Worm (Caenorhabditis elegans): ENCODE results near the gene npp-27.

Gene npp-27

DNA sequence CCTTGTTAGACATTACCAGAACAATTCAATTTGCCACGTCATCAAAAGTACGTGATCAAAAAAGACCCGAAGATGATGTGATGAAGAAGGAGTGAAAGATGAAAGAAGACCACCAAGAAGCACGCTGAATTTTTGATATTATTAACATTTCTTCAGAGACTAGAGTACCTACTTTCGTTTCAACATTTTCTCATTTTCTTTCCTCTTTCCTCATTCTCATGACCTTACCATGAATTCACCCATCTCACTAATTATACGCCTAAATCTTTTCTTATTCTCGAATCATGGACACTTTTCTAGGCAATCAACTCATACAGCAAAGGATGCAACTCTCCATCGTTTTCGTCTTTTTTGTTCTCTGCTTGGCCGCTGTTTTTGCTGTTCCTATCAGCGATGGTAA lies 41.4 kb downstream of the npp-27 start, which contains the start of gene flp-10:
Gene flp-10 (plus strand): TSS at position 301 of the 400 bp plus-strand sequence.
- no peak for TF ChIP-seq mab-5 (tag; optimal IDR thresholded peaks at IDR 0.05)
- no peak for TF ChIP-seq nhr-28 (tag; optimal IDR thresholded peaks at IDR 0.05)
- TF ChIP-seq ceh-39 (tag; optimal IDR thresholded peaks at IDR 0.05): no peak
- TF ChIP-seq hlh-1 (tag; optimal IDR thresholded peaks at IDR 0.05): no peak
- TF ChIP-seq lin-32 (GFP tag; optimal IDR thresholded peaks at IDR 0.05): no peak
- TF ChIP-seq sptf-1 (tag; optimal IDR thresholded peaks at IDR 0.05): no peak
- no peak for TF ChIP-seq lin-13 (tag; optimal IDR thresholded peaks at IDR 0.05)
- TF ChIP-seq flh-1 (GFP tag; optimal IDR thresholded peaks at IDR 0.05): no peak
- TF ChIP-seq unc-62 (GFP tag; optimal IDR thresholded peaks at IDR 0.05): no peak
- no peak for TF ChIP-seq nhr-237 (tag; optimal IDR thresholded peaks at IDR 0.05)
- no peak for TF ChIP-seq sem-2 (GFP tag; optimal IDR thresholded peaks at IDR 0.05)
- no peak for TF ChIP-seq bed-3 (GFP tag; optimal IDR thresholded peaks at IDR 0.05)
- no peak for TF ChIP-seq blmp-1 (tag; optimal IDR thresholded peaks at IDR 0.05)
- TF ChIP-seq cnd-1 (tag; optimal IDR thresholded peaks at IDR 0.05): no peak
- TF ChIP-seq ces-1 (GFP tag; optimal IDR thresholded peaks at IDR 0.05): no peak
- TF ChIP-seq lsy-2 (tag; optimal IDR thresholded peaks at IDR 0.05): no peak
- no peak for TF ChIP-seq ceh-83 (GFP tag; optimal IDR thresholded peaks at IDR 0.05)
- no peak for TF ChIP-seq snpc-4 (tag; optimal IDR thresholded peaks at IDR 0.05)
- TF ChIP-seq mep-1 (tag; optimal IDR thresholded peaks at IDR 0.05): no peak
- TF ChIP-seq unc-120 (tag; optimal IDR thresholded peaks at IDR 0.05; ENCODE audit: poor library complexity, severe bottlenecking): no peak
